Fruit fly (Drosophila melanogaster): ENCODE measurements around the gene nanos.

nanos gene

dm6 chr3R:19111159-19111558 is 45.9 kb upstream of the nanos start:
- TF ChIP-seq brk (GFP tag; optimal IDR thresholded peaks at IDR 0.05): no peak
- no peak for TF ChIP-seq Vsx2 (GFP tag; optimal IDR thresholded peaks at IDR 0.05; ENCODE audit: partially characterized antibody)
- no peak for TF ChIP-seq jim (GFP tag; optimal IDR thresholded peaks at IDR 0.05)
- no peak for TF ChIP-seq Hr78 (GFP tag; optimal IDR thresholded peaks at IDR 0.05)
- no peak for TF ChIP-seq h (GFP tag; optimal IDR thresholded peaks at IDR 0.05)
- TF ChIP-seq psq (GFP tag; optimal IDR thresholded peaks at IDR 0.05): no peak
- TF ChIP-seq Hnf4 (GFP tag; optimal IDR thresholded peaks at IDR 0.05): no peak
- no peak for TF ChIP-seq rgr (GFP tag; optimal IDR thresholded peaks at IDR 0.05)
- TF ChIP-seq Myc (optimal IDR thresholded peaks at IDR 0.05): no peak
- TF ChIP-seq dmrt93B (GFP tag; optimal IDR thresholded peaks at IDR 0.05): no peak
- no peak for TF ChIP-seq Dfd (GFP tag; optimal IDR thresholded peaks at IDR 0.05)
- TF ChIP-seq pan (optimal IDR thresholded peaks at IDR 0.05): no peak
- no peak for TF ChIP-seq N (GFP tag; optimal IDR thresholded peaks at IDR 0.05)
- no peak for TF ChIP-seq Dif (GFP tag; optimal IDR thresholded peaks at IDR 0.05; ENCODE audit: partially characterized antibody)
- TF ChIP-seq HLH106 (tag; optimal IDR thresholded peaks at IDR 0.05): no peak
- TF ChIP-seq OdsH (GFP tag; optimal IDR thresholded peaks at IDR 0.05): no peak
- TF ChIP-seq Abd-B (GFP tag; optimal IDR thresholded peaks at IDR 0.05): no peak
- no peak for TF ChIP-seq Rel (GFP tag; optimal IDR thresholded peaks at IDR 0.05)
- TF ChIP-seq Rel (tag; optimal IDR thresholded peaks at IDR 0.05): no peak

dm6 chr3R:19112372-19112771 is 44.7 kb upstream of the nanos start:
- TF ChIP-seq h (GFP tag; optimal IDR thresholded peaks at IDR 0.05) (no peak), Hnf4 (GFP tag; optimal IDR thresholded peaks at IDR 0.05) (no peak), brk (GFP tag; optimal IDR thresholded peaks at IDR 0.05) (no peak), Abd-B (GFP tag; optimal IDR thresholded peaks at IDR 0.05) (no peak), Vsx2 (GFP tag; optimal IDR thresholded peaks at IDR 0.05; ENCODE audit: partially characterized antibody) (no peak), fru (GFP tag; optimal IDR thresholded peaks at IDR 0.05) (no peak), Dif (GFP tag; optimal IDR thresholded peaks at IDR 0.05; ENCODE audit: partially characterized antibody) (no peak), woc (GFP tag; optimal IDR thresholded peaks at IDR 0.05) (no peak), Hr83 (GFP tag; optimal IDR thresholded peaks at IDR 0.05; ENCODE audit: poor library complexity, severe bottlenecking) (no peak), HLH106 (tag; optimal IDR thresholded peaks at IDR 0.05) (no peak), GATAd (GFP tag; optimal IDR thresholded peaks at IDR 0.05) (no peak), br (GFP tag; optimal IDR thresholded peaks at IDR 0.05) (no peak), dmrt93B (GFP tag; optimal IDR thresholded peaks at IDR 0.05) (no peak)

- no peak for TF ChIP-seq CrebA (GFP tag; optimal IDR thresholded peaks at IDR 0.05; ENCODE audit: borderline replicate concordance)
- no peak for TF ChIP-seq CG9705 (GFP tag; optimal IDR thresholded peaks at IDR 0.05)
- peak; percentile 39 for TF ChIP-seq rgr (GFP tag; optimal IDR thresholded peaks at IDR 0.05)
- TF ChIP-seq Rel (GFP tag; optimal IDR thresholded peaks at IDR 0.05): no peak
- no peak for TF ChIP-seq Rel (tag; optimal IDR thresholded peaks at IDR 0.05)
- TF ChIP-seq brk (GFP tag; optimal IDR thresholded peaks at IDR 0.05): no peak
- peak; percentile 31 for TF ChIP-seq h (GFP tag; optimal IDR thresholded peaks at IDR 0.05)
- TF ChIP-seq dsf (GFP tag; optimal IDR thresholded peaks at IDR 0.05; ENCODE audit: borderline replicate concordance): no peak
- TF ChIP-seq Myc (optimal IDR thresholded peaks at IDR 0.05): no peak
- no peak for TF ChIP-seq sage (GFP tag; optimal IDR thresholded peaks at IDR 0.05)
- no peak for TF ChIP-seq usp (GFP tag; optimal IDR thresholded peaks at IDR 0.05)
- no peak for TF ChIP-seq Mio (GFP tag; optimal IDR thresholded peaks at IDR 0.05)
- TF ChIP-seq HLH106 (tag; optimal IDR thresholded peaks at IDR 0.05): peak; percentile 13
- TF ChIP-seq psq (GFP tag; optimal IDR thresholded peaks at IDR 0.05): no peak
- TF ChIP-seq Hnf4 (GFP tag; optimal IDR thresholded peaks at IDR 0.05): peak; percentile 25
- no peak for TF ChIP-seq Jra (GFP tag; optimal IDR thresholded peaks at IDR 0.05)
- no peak for TF ChIP-seq lola (GFP tag; optimal IDR thresholded peaks at IDR 0.05)
- no peak for TF ChIP-seq Vsx2 (GFP tag; optimal IDR thresholded peaks at IDR 0.05; ENCODE audit: partially characterized antibody)
- peak in 1 of 2 experiments; percentile 48 for TF ChIP-seq foxo (GFP tag; optimal IDR thresholded peaks at IDR 0.05)
- peak; percentile 57 for TF ChIP-seq br (GFP tag; optimal IDR thresholded peaks at IDR 0.05)
- TF ChIP-seq Hr83 (GFP tag; optimal IDR thresholded peaks at IDR 0.05; ENCODE audit: poor library complexity, severe bottlenecking): no peak
- TF ChIP-seq GATAd (GFP tag; optimal IDR thresholded peaks at IDR 0.05): no peak
- no peak for TF ChIP-seq N (GFP tag; optimal IDR thresholded peaks at IDR 0.05)
- no peak for TF ChIP-seq tai (GFP tag; optimal IDR thresholded peaks at IDR 0.05)
- TF ChIP-seq Dif (GFP tag; optimal IDR thresholded peaks at IDR 0.05; ENCODE audit: partially characterized antibody): no peak
- no peak for TF ChIP-seq CG32264 (GFP tag; optimal IDR thresholded peaks at IDR 0.05)
- TF ChIP-seq dl (GFP tag; optimal IDR thresholded peaks at IDR 0.05; ENCODE audit: insufficient read depth in 1 of 2, partially characterized antibody in 2 of 2): no peak
- TF ChIP-seq Hr78 (GFP tag; optimal IDR thresholded peaks at IDR 0.05): no peak
- peak; percentile 12 for TF ChIP-seq woc (GFP tag; optimal IDR thresholded peaks at IDR 0.05)
- TF ChIP-seq pan (optimal IDR thresholded peaks at IDR 0.05): no peak
- peak; percentile 53 for TF ChIP-seq fru (GFP tag; optimal IDR thresholded peaks at IDR 0.05)
- peak; percentile 48 for TF ChIP-seq ey (GFP tag; optimal IDR thresholded peaks at IDR 0.05)
- no peak for TF ChIP-seq sv (GFP tag; optimal IDR thresholded peaks at IDR 0.05)
- no peak for TF ChIP-seq Sp1 (GFP tag; optimal IDR thresholded peaks at IDR 0.05)
- no peak for TF ChIP-seq Dfd (GFP tag; optimal IDR thresholded peaks at IDR 0.05)
- TF ChIP-seq Abd-B (GFP tag; optimal IDR thresholded peaks at IDR 0.05): no peak
- TF ChIP-seq OdsH (GFP tag; optimal IDR thresholded peaks at IDR 0.05): peak; percentile 25
Observed at dm6 chr3R:19113836-19114235, 43.2 kb upstream of the nanos start.
